Worm (Caenorhabditis elegans): Measurements from ENCODE around the gene H13N06.7.

ce11 chrX:15545485-15545884 is 42.6 kb downstream of the H13N06.7 start:
- no peak for TF ChIP-seq nhr-12 (tag; optimal IDR thresholded peaks at IDR 0.05)
- TF ChIP-seq nhr-76 (tag; optimal IDR thresholded peaks at IDR 0.05): no peak
- TF ChIP-seq pha-4 (tag; optimal IDR thresholded peaks at IDR 0.05): no peak
- TF ChIP-seq nhr-28 (tag; optimal IDR thresholded peaks at IDR 0.05): no peak
- no peak for TF ChIP-seq drap-1 (GFP tag; optimal IDR thresholded peaks at IDR 0.05)
- no peak for TF ChIP-seq snpc-4 (tag; optimal IDR thresholded peaks at IDR 0.05)
- no peak for TF ChIP-seq unc-39 (tag; optimal IDR thresholded peaks at IDR 0.05)
- no peak for TF ChIP-seq ham-2 (GFP tag; optimal IDR thresholded peaks at IDR 0.05)
- no peak for TF ChIP-seq elt-1 (tag; optimal IDR thresholded peaks at IDR 0.05; ENCODE audit: borderline replicate concordance, insufficient read depth)
- TF ChIP-seq ztf-11 (tag; optimal IDR thresholded peaks at IDR 0.05): no peak
- no peak for TF ChIP-seq flh-1 (GFP tag; optimal IDR thresholded peaks at IDR 0.05)
- no peak for TF ChIP-seq lin-32 (GFP tag; optimal IDR thresholded peaks at IDR 0.05)
